Worm (Caenorhabditis elegans) whole organism, early embryonic: ENCODE results near the gene srv-1.

ENCODE experiments used
- B0310.2 ChIP-seq: sonication (generic microtip); optimal IDR thresholded peaks from 2 replicates; lab custom pipeline; 2016; ENCODE audit warnings: mild to moderate bottlenecking, missing genetic modification characterization, missing compliant biosample characterization
- F13C5.2 ChIP-seq: sonication (generic microtip); optimal IDR thresholded peaks from 2 replicates; lab custom pipeline; 2017; ENCODE audit warnings: mild to moderate bottlenecking, missing genetic modification characterization, inconsistent platforms, missing compliant biosample characterization
- ama-1 ChIP-seq: fragments of 150-350 bp; optimal IDR thresholded peaks from 2 replicates; lab custom pipeline; 2014
- ets-7 ChIP-seq: sonication (generic microtip); optimal IDR thresholded peaks from 2 replicates; lab custom pipeline; 2016; ENCODE audit warnings: missing genotype, missing genetic modification characterization, missing compliant biosample characterization
- flt-1 ChIP-seq: fragments of 200-800 bp; sonication (Bioruptor generic); IDR thresholded peaks from 2 replicates; pipeline ENCODE4 v1.3.6; 2022; ENCODE audit warnings: missing genetic modification characterization, missing compliant biosample characterization
- hmg-4 ChIP-seq: fragments of 200-800 bp; sonication (Bioruptor generic); optimal IDR thresholded peaks from 2 replicates; lab custom pipeline; 2018; ENCODE audit warnings: mild to moderate bottlenecking, missing genetic modification characterization, missing compliant biosample characterization
- tbx-37 ChIP-seq: fragments of 200-800 bp; sonication (Bioruptor generic); conservative IDR thresholded peaks from 2 replicates; pipeline ENCODE4 v1.3.6; 2022; ENCODE audit warnings: missing genetic modification reagents, missing genetic modification characterization, missing compliant biosample characterization

- no peak for TF ChIP-seq F13C5.2 (tag; lab: Kevin White, UChicago)
- no peak for TF ChIP-seq ama-1
- no peak for TF ChIP-seq hmg-4 (GFP tag; lab: Kevin White, UChicago)
- TF ChIP-seq flt-1: no peak
- no peak for TF ChIP-seq B0310.2
- no peak for TF ChIP-seq tbx-37
- no peak for TF ChIP-seq ets-7
Observed at ce11 chrIII:6818037-6818436, 32.1 kb upstream of the srv-1 start.
